Worm (Caenorhabditis elegans) whole organism, L4 larva: ENCODE data around the gene dot-1.2.

ENCODE experiments used
- D1046.2 ChIP-seq: fragments of 200-800 bp; sonication (Bioruptor generic); IDR thresholded peaks from 2 replicates; pipeline ENCODE4 v1.3.6; 2022; ENCODE audit warnings: missing genetic modification characterization, missing compliant biosample characterization
- ama-1 ChIP-seq: fragments of 150-350 bp; optimal IDR thresholded peaks from 2 replicates; lab custom pipeline; 2014; ENCODE audit warnings: inconsistent platforms, mixed read lengths
- dmd-9 ChIP-seq: fragments of 200-800 bp; sonication (Bioruptor generic); IDR thresholded peaks from 2 replicates; pipeline ENCODE4 v1.3.6; 2022; ENCODE audit warnings: missing genetic modification reagents, missing genetic modification characterization, missing compliant biosample characterization
- hlh-30 ChIP-seq: sonication (generic microtip); optimal IDR thresholded peaks from 2 replicates; lab custom pipeline; 2017; ENCODE audit warnings: antibody characterized with exemption, mild to moderate bottlenecking, missing genetic modification characterization, missing compliant biosample characterization; ENCODE audit not compliant: insufficient read depth
- lin-39 ChIP-seq: fragments of 150-350 bp; optimal IDR thresholded peaks from 2 replicates; lab custom pipeline; 2014; ENCODE audit warnings: missing biosample characterization, missing genetic modification reagents, missing genetic modification characterization
- lir-3 ChIP-seq: sonication (generic microtip); optimal IDR thresholded peaks from 2 replicates; lab custom pipeline; 2016; ENCODE audit warnings: mild to moderate bottlenecking, missing genetic modification characterization, missing compliant biosample characterization
- mdt-29 ChIP-seq: fragments of 200-800 bp; sonication (Bioruptor generic); IDR thresholded peaks from 2 replicates; pipeline ENCODE4 v1.3.6; 2022; ENCODE audit warnings: missing genetic modification reagents, missing genetic modification characterization, missing compliant biosample characterization
- mep-1 ChIP-seq: fragments of 150-350 bp; sonication (generic microtip); optimal IDR thresholded peaks from 3 replicates; lab custom pipeline; 2014; ENCODE audit warnings: missing biosample characterization, missing genetic modification characterization
- nhr-28 ChIP-seq: fragments of 150-350 bp; optimal IDR thresholded peaks from 2 replicates; lab custom pipeline; 2014; ENCODE audit warnings: missing biosample characterization, missing genetic modification characterization
- nhr-77 ChIP-seq: fragments of 150-350 bp; optimal IDR thresholded peaks from 2 replicates; lab custom pipeline; 2014; ENCODE audit warnings: missing biosample characterization, missing genetic modification characterization
- skn-1 ChIP-seq: fragments of 150-350 bp; optimal IDR thresholded peaks from 2 replicates; lab custom pipeline; 2014; ENCODE audit warnings: missing biosample characterization, missing genetic modification characterization
- snpc-1.2 ChIP-seq: fragments of 200-800 bp; sonication (Bioruptor generic); IDR thresholded peaks from 2 replicates; pipeline ENCODE4 v1.3.6; 2022; ENCODE audit warnings: missing genetic modification reagents, missing genetic modification characterization, missing compliant biosample characterization
- unc-39 ChIP-seq: sonication (generic microtip); optimal IDR thresholded peaks from 2 replicates; lab custom pipeline; 2017; ENCODE audit warnings: missing biosample characterization, missing genetic modification characterization

DNA sequence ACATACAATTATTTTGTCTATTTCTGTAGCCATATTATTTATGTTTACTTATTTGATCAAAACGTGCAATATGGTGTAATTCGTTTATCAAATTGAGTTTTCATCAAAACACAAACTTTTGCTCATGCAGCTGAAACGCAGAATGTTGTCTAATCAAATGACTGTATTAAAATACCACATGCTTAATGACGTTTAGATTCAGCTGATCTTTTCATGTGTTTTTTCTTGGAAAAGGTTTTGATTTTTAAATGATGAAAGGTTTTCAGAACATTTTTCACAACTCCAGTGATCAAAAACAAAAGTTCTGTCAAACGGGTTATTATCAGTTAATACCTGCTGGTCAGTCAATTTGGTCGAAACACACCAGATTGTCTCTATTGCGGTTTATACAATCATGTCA lies 6.1 kb upstream of the dot-1.2 start, which contains the start of gene Y62H9A.1:
- TF ChIP-seq dmd-9 (GFP tag; lab: Robert Waterston, UW) (no peak), snpc-1.2 (GFP tag; lab: Robert Waterston, UW) (no peak), ama-1 (no peak), lin-39 (no peak), D1046.2 (GFP tag; lab: Robert Waterston, UW) (no peak), mep-1 (tag; lab: Kevin White, UChicago) (no peak), mdt-29 (GFP tag; lab: Robert Waterston, UW) (no peak), skn-1 (tag; lab: Kevin White, UChicago) (no peak), hlh-30 (tag; lab: Kevin White, UChicago) (no peak), unc-39 (tag; lab: Kevin White, UChicago) (no peak), nhr-28 (tag; lab: Kevin White, UChicago) (no peak), nhr-77 (tag; lab: Kevin White, UChicago) (no peak), lir-3 (tag; lab: Kevin White, UChicago) (no peak)
